Worm (Caenorhabditis elegans) whole organism, L4/young adult: ENCODE measurements around the gene C05D9.7.
A peak's percentile ranks its signal among the peaks of the same experiment; 100 is the strongest.

Experiments used
- W03F9.2 ChIP-seq: fragments of 150-350 bp; optimal IDR thresholded peaks from 2 replicates; lab custom pipeline; 2014; ENCODE audit warnings: missing biosample characterization, missing genetic modification characterization
- dao-5 ChIP-seq: sonication (generic microtip); optimal IDR thresholded peaks from 2 replicates; lab custom pipeline; 2016; ENCODE audit warnings: missing genotype, missing genetic modification characterization, moderate library complexity, missing compliant biosample characterization
- him-1 ChIP-seq: sonication (generic microtip); optimal IDR thresholded peaks from 2 replicates; lab custom pipeline; 2016; ENCODE audit warnings: missing genotype, missing genetic modification reagents, missing genetic modification characterization, missing compliant biosample characterization

The C05D9.7 gene

DNA sequence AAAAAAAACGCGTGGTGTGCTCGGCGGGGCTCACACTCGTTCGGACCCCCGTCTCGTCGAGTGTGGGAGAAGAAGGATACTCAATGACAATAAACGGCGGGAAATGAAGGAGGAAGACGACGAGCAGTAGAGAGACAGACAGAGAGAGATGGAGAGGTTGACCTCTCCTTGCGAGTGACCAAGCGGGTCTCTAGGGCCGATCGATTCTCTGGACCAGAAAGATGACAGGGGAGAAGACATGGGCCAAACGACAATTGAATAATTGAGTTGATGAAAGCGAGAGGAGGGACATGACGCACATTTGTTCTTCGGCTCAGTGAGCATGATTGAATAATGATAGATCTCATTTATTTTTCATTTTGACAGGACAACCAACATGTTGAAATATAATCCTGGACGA, 1.1 kb upstream of the C05D9.7 start:
- no peak for TF ChIP-seq W03F9.2 (tag; lab: Kevin White, UChicago)
- TF ChIP-seq him-1 (tag; lab: Kevin White, UChicago): no peak
- TF ChIP-seq dao-5 (tag; lab: Kevin White, UChicago): no peak

- TF ChIP-seq him-1 (tag; lab: Kevin White, UChicago) (no peak), dao-5 (tag; lab: Kevin White, UChicago) (no peak), W03F9.2 (tag; lab: Kevin White, UChicago) (no peak)
Measured at ce11 chrX:1117252-1117651, 2.0 kb downstream of the C05D9.7 start.

ce11 chrX:1115207-1115606, 4.0 kb downstream of the C05D9.7 start:
- TF ChIP-seq dao-5 (tag; lab: Kevin White, UChicago): no peak
- TF ChIP-seq him-1 (tag; lab: Kevin White, UChicago): no peak
- TF ChIP-seq W03F9.2 (tag; lab: Kevin White, UChicago): no peak

DNA sequence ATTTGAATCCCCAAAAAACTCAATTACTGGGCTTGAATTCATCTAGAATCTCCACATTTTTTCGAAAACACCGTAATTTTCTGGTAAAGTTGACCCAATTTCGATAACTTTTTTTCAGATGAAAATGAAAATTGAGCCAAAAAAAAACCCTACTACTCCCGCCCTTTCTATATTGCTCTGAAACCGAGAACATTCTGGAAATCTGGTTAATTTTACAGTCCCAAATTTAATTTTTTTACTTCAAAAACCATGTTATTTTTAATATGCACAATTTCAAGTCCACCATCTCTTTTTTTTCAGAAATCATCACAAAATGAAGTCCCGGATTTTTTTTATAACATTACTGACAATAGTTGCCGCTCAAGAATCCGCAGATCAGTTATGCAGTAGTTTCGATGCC, 7.6 kb downstream of the C05D9.7 start, which contains the start of gene C05D9.3:
TSS of gene C05D9.3 (plus strand) at position 301 of the 400 bp plus-strand sequence.
- no peak for TF ChIP-seq W03F9.2 (tag; lab: Kevin White, UChicago)

DNA sequence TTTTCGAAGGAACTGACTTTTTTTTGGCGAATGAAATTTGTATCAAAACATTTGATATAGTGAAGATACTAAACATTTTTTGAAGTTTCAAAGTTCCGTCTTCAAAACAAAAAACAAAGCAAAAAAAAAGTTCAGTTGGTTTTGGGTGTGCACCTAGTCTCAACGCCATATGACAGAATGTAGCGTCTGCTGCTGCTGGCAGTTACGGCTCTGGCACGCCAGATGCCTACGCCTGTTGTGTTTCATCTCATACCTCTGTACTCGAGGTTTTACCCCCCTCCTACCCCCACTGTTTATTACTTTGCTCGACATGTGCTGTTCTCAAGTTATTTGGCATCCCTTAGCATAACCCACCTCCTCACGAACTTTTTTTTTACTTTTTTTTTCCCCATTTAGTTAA, 8.5 kb downstream of the C05D9.7 start:
- no peak for TF ChIP-seq W03F9.2 (tag; lab: Kevin White, UChicago)
- TF ChIP-seq him-1 (tag; lab: Kevin White, UChicago): no peak
- TF ChIP-seq dao-5 (tag; lab: Kevin White, UChicago): no peak

DNA sequence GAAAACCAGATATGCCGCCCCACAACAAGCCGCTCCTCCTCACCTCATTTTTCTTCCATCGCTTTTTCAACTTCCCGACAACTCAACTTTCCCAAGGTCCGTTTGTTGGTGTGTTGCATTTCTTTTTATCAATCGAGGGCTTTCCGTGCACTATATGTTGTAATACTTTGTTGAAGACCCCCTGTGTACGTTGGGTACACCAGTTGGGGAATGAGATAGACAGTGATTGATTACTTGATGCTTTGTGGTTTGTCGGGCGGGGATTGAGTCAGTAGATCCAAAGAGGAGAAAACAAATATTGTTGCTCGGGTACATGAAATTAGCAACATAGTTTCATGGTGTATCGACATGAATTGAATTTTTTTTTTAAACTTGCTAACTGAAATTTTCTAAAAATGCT, 10.3 kb downstream of the C05D9.7 start:
- TF ChIP-seq him-1 (tag; lab: Kevin White, UChicago): no peak

DNA sequence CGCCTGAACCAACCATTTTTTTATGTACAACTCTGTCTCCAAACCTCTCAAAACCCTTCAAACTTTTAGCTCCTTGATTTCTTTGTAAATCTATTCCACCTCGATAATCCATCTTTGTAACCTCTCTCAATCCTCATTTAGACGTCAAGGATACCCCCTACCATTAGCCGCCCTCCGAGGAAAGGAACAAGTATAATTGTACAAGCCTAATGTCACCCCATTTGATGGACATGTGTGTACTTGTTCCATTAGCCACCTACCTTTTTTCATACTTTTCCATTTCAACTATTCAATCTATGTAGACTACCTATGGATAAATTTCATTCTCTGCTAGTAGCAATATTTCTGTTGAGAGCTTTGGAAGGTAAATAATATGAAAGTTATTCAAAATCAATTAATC, 11.4 kb downstream of the C05D9.7 start, which contains the start of gene C05D9.4:
TSS of gene C05D9.4 (plus strand) at position 301 of the 400 bp plus-strand sequence.
- TF ChIP-seq him-1 (tag; lab: Kevin White, UChicago): no peak
- TF ChIP-seq W03F9.2 (tag; lab: Kevin White, UChicago): no peak
- no peak for TF ChIP-seq dao-5 (tag; lab: Kevin White, UChicago)

DNA sequence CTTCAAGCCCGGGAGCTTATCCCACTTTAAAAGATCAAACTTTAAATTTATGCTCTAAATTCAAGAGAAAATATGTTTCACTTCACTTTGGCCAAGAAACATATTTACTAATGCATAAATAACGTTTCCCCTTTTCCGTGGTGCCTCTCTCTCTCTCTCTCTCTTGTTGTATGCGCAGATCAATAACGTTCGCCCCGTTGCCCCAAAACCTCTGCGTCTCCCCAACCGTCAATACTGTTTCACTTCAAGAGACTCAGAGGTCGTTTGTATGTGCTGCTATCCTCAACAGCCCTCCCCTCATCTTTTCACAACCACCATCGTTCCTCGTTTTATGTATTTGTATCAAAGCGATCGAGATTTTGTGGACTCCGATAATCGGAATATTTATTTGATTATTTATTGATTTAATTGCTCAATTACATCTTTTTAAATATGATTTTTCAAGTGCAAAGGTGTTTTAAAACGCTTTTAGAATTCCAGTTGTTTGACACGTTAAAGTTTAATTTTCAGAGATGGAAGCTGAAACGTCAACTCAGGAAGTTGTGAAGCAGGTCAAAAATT, 15.4 kb downstream of the C05D9.7 start, which contains the start of gene ife-4:
TSS of gene ife-4 (plus strand) at position 511 of the 561 bp plus-strand sequence.
- no peak for TF ChIP-seq dao-5 (tag; lab: Kevin White, UChicago)
- TF ChIP-seq him-1 (tag; lab: Kevin White, UChicago): peak; percentile 15

ce11 chrX:1096808-1097207, 22.4 kb downstream of the C05D9.7 start, which contains the start of the genes pigx-1 and rme-6:
TSS of gene pigx-1 (minus strand) at chrX:1097013.
TSS of gene rme-6 (plus strand) at chrX:1097152.
- no peak for TF ChIP-seq W03F9.2 (tag; lab: Kevin White, UChicago)
- TF ChIP-seq him-1 (tag; lab: Kevin White, UChicago): no peak
- TF ChIP-seq dao-5 (tag; lab: Kevin White, UChicago): no peak

DNA sequence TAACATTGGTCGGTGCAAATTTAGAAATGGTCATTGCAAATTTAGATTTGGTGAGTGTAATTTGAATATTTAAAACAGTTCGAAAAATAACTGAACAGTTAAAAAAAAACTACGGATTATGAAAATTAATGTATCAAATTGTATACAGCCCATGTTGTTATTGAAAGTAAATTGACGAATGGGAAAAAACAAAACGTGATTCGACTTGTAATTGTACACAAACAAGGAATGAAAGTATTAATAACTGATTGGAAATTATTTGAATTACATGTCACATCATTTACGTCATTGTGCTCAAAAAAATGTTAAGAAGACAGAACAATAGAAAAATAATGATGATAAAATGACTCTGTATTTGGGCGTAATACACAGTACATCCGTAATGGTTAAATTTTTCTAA, 24.9 kb downstream of the C05D9.7 start:
- TF ChIP-seq W03F9.2 (tag; lab: Kevin White, UChicago): no peak
- TF ChIP-seq him-1 (tag; lab: Kevin White, UChicago): no peak
- no peak for TF ChIP-seq dao-5 (tag; lab: Kevin White, UChicago)

DNA sequence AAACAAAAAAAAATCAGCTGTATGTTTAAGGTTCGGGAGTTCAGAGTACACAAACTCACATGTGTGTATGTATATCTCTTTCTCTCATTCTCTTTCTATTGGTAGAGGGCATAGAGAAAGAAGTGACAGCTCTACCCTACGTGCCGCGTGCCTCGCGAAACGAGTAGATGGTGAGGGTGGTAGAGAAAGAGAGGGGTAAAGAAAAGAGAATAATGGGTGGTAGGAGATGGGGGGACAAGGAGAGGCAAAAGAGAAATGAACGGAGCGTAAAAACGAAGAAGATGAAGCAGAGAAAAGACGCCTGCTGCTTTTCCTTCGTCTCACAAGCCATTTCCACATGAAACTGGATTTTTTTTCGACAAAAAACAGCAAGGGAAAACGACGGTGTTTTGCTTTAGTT, 26.1 kb downstream of the C05D9.7 start:
- TF ChIP-seq W03F9.2 (tag; lab: Kevin White, UChicago) (peak; percentile 80), dao-5 (tag; lab: Kevin White, UChicago) (no peak), him-1 (tag; lab: Kevin White, UChicago) (peak; percentile 92)

ce11 chrX:1089676-1090075, 29.5 kb downstream of the C05D9.7 start:
- TF ChIP-seq him-1 (tag; lab: Kevin White, UChicago): no peak
- no peak for TF ChIP-seq W03F9.2 (tag; lab: Kevin White, UChicago)
- no peak for TF ChIP-seq dao-5 (tag; lab: Kevin White, UChicago)

DNA sequence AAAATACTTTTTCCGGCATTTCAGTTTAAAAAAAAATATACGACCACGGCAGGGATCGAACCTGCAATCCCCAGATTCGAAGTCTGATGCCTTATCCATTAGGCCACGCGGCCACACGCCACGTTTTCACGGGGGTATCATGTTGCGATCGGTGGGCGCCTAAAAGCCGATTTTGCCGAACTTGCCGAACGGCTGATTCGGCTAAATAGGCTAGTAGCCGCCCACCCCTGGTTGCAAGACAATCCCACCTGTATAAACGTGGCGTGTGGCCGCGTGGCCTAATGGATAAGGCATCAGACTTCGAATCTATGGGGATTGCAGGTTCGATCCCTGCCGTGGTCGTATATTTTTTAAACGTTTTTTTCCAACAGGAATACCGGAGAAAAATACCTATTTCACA, 30.1 kb downstream of the C05D9.7 start:
- TF ChIP-seq him-1 (tag; lab: Kevin White, UChicago): no peak
- no peak for TF ChIP-seq W03F9.2 (tag; lab: Kevin White, UChicago)
- TF ChIP-seq dao-5 (tag; lab: Kevin White, UChicago): no peak

DNA sequence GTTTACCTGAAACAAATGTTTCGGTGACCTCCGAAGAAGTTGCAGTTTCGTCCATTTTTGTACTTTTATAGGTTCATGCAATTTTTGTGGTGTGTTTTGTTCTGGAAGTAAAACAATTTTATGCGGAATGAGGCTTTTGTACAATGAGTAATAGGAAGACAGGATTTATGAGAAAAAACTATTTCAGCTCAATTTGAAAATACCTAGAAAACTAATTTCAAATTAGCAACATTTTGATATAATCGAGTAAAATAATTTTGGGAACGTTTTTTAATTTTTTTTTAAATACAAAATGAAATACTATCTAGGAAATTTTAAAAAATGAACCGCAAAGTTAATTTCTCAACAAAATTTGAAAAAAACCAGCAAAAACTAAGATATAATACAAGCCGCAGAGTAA, 31.2 kb downstream of the C05D9.7 start, which contains the start of gene rei-2:
TSS of gene rei-2 (minus strand) at position 101 of the 400 bp plus-strand sequence.
- TF ChIP-seq him-1 (tag; lab: Kevin White, UChicago): no peak
- no peak for TF ChIP-seq dao-5 (tag; lab: Kevin White, UChicago)
- TF ChIP-seq W03F9.2 (tag; lab: Kevin White, UChicago): no peak
